Worm (Caenorhabditis elegans) whole organism, late embryonic: ENCODE data around the gene dyn-1.

Experiments used
- C38D4.7 ChIP-seq: fragments of 200-800 bp; sonication (Bioruptor generic); optimal IDR thresholded peaks from 2 replicates; lab custom pipeline; 2018; ENCODE audit warnings: mild to moderate bottlenecking, missing genetic modification characterization, moderate library complexity, missing compliant biosample characterization
- F13H6.1 ChIP-seq: sonication (generic microtip); optimal IDR thresholded peaks from 2 replicates; lab custom pipeline; 2016; ENCODE audit warnings: missing genetic modification characterization, missing compliant biosample characterization
- K02D7.2 ChIP-seq: sonication (generic microtip); optimal IDR thresholded peaks from 2 replicates; lab custom pipeline; 2017; ENCODE audit warnings: mild to moderate bottlenecking, missing genetic modification characterization, missing compliant biosample characterization
- ahr-1 ChIP-seq: sonication (generic microtip); optimal IDR thresholded peaks from 2 replicates; lab custom pipeline; 2016; ENCODE audit warnings: missing genetic modification characterization, missing compliant biosample characterization
- ama-1 ChIP-seq: fragments of 150-350 bp; optimal IDR thresholded peaks from 2 replicates; lab custom pipeline; 2014
- ceh-19 ChIP-seq: fragments of 200-800 bp; sonication (Bioruptor generic); optimal IDR thresholded peaks from 2 replicates; lab custom pipeline; 2018; ENCODE audit warnings: mild to moderate bottlenecking, missing genetic modification characterization, missing compliant biosample characterization
- ceh-22 ChIP-seq: sonication (generic microtip); optimal IDR thresholded peaks from 2 replicates; lab custom pipeline; 2017; ENCODE audit warnings: missing biosample characterization, missing genetic modification characterization
- ceh-30 ChIP-seq: fragments of 150-350 bp; optimal IDR thresholded peaks from 2 replicates; lab custom pipeline; 2014; ENCODE audit warnings: missing biosample characterization, missing genetic modification characterization
- ceh-31 ChIP-seq: sonication (generic microtip); optimal IDR thresholded peaks from 2 replicates; lab custom pipeline; 2016; ENCODE audit warnings: missing genetic modification characterization, missing compliant biosample characterization
- ceh-34 ChIP-seq: sonication (generic microtip); optimal IDR thresholded peaks from 2 replicates; lab custom pipeline; 2016; ENCODE audit warnings: mild to moderate bottlenecking, missing genetic modification characterization, missing compliant biosample characterization
- ceh-45 ChIP-seq: fragments of 200-800 bp; sonication (Bioruptor generic); IDR thresholded peaks from 2 replicates; pipeline ENCODE4 v1.3.6; 2022; ENCODE audit warnings: missing genetic modification reagents, missing genetic modification characterization, missing compliant biosample characterization
- ceh-48 ChIP-seq: sonication (generic microtip); optimal IDR thresholded peaks from 2 replicates; lab custom pipeline; 2016; ENCODE audit warnings: missing genetic modification characterization, inconsistent platforms, missing compliant biosample characterization
- dmd-4 ChIP-seq: sonication (generic microtip); optimal IDR thresholded peaks from 2 replicates; lab custom pipeline; 2016; ENCODE audit warnings: borderline replicate concordance, missing genetic modification characterization, missing compliant biosample characterization
- dve-1 ChIP-seq: sonication (generic microtip); optimal IDR thresholded peaks from 2 replicates; lab custom pipeline; 2017; ENCODE audit warnings: antibody characterized with exemption, mild to moderate bottlenecking, missing genetic modification characterization, missing compliant biosample characterization
- elt-4 ChIP-seq: sonication (generic microtip); optimal IDR thresholded peaks from 2 replicates; lab custom pipeline; 2016; ENCODE audit warnings: missing genetic modification characterization, missing compliant biosample characterization
- eyg-1 ChIP-seq: sonication (generic microtip); optimal IDR thresholded peaks from 2 replicates; lab custom pipeline; 2016; ENCODE audit warnings: missing genotype, missing genetic modification characterization, missing compliant biosample characterization
- fax-1 ChIP-seq: sonication (generic microtip); optimal IDR thresholded peaks from 2 replicates; lab custom pipeline; 2016; ENCODE audit warnings: missing genotype, missing genetic modification characterization, missing compliant biosample characterization
- fkh-6 ChIP-seq: sonication (generic microtip); optimal IDR thresholded peaks from 2 replicates; lab custom pipeline; 2016; ENCODE audit warnings: missing genetic modification characterization, missing compliant biosample characterization
- hlh-15 ChIP-seq: sonication (generic microtip); optimal IDR thresholded peaks from 2 replicates; lab custom pipeline; 2016; ENCODE audit warnings: missing genetic modification characterization, missing compliant biosample characterization
- hlh-30 ChIP-seq: sonication (generic microtip); optimal IDR thresholded peaks from 2 replicates; lab custom pipeline; 2017; ENCODE audit warnings: antibody characterized with exemption, missing genetic modification characterization, missing compliant biosample characterization; ENCODE audit not compliant: insufficient read depth
- hlh-6 ChIP-seq: sonication (generic microtip); optimal IDR thresholded peaks from 2 replicates; lab custom pipeline; 2016; ENCODE audit warnings: missing genotype, missing genetic modification characterization, missing compliant biosample characterization
- lin-11 ChIP-seq: fragments of 200-800 bp; sonication (Bioruptor generic); optimal IDR thresholded peaks from 2 replicates; lab custom pipeline; 2018; ENCODE audit warnings: mild to moderate bottlenecking, missing genetic modification characterization, missing compliant biosample characterization
- madf-2 ChIP-seq: sonication (generic microtip); optimal IDR thresholded peaks from 2 replicates; lab custom pipeline; 2017; ENCODE audit warnings: missing genetic modification characterization, missing compliant biosample characterization
- pag-3 ChIP-seq: sonication (generic microtip); optimal IDR thresholded peaks from 2 replicates; lab custom pipeline; 2016; ENCODE audit warnings: missing compliant biosample characterization, missing genetic modification characterization, borderline replicate concordance
- pha-2 ChIP-seq: sonication (generic microtip); optimal IDR thresholded peaks from 2 replicates; lab custom pipeline; 2017; ENCODE audit warnings: mild to moderate bottlenecking, missing genetic modification characterization, missing compliant biosample characterization
- pha-4 ChIP-seq: fragments of 150-350 bp; optimal IDR thresholded peaks from 2 replicates; lab custom pipeline; 2018; ENCODE audit warnings: missing biosample characterization, missing genetic modification reagents, missing genetic modification characterization
- pqm-1 ChIP-seq: sonication (generic microtip); optimal IDR thresholded peaks from 2 replicates; lab custom pipeline; 2016; ENCODE audit warnings: missing genetic modification characterization, missing compliant biosample characterization
- sox-4 ChIP-seq: sonication (generic microtip); optimal IDR thresholded peaks from 2 replicates; lab custom pipeline; 2017; ENCODE audit warnings: mild to moderate bottlenecking, missing genetic modification characterization, inconsistent platforms, missing compliant biosample characterization
- ttx-3 ChIP-seq: sonication (generic microtip); optimal IDR thresholded peaks from 2 replicates; lab custom pipeline; 2016; ENCODE audit warnings: missing genetic modification reagents, missing genetic modification characterization, missing compliant biosample characterization
- unc-3 ChIP-seq, 2 experiments: fragments of 200-800 bp in 1 of 2; sonication (Bioruptor generic) in 1 of 2; sonication (generic microtip) in 1 of 2; conservative IDR thresholded peaks in 1 of 2; optimal IDR thresholded peaks in 1 of 2; 2 replicates each; pipeline versions ENCODE4 v1.3.6 to Lab custom; 2016 to 2022; ENCODE audit warnings: missing compliant biosample characterization in 2 of 2, missing genetic modification characterization in 2 of 2, missing genetic modification reagents in 1 of 2
- unc-42 ChIP-seq: sonication (generic microtip); optimal IDR thresholded peaks from 2 replicates; lab custom pipeline; 2016; ENCODE audit warnings: missing genotype, missing genetic modification characterization, missing compliant biosample characterization
- unc-55 ChIP-seq: sonication (generic microtip); optimal IDR thresholded peaks from 2 replicates; lab custom pipeline; 2017; ENCODE audit warnings: missing biosample characterization, missing genetic modification reagents, missing genetic modification characterization
- ztf-16 ChIP-seq: sonication (generic microtip); optimal IDR thresholded peaks from 2 replicates; lab custom pipeline; 2017; ENCODE audit warnings: missing genetic modification characterization, missing compliant biosample characterization

Gene dyn-1

ce11 chrX:15545485-15545884 is 23.2 kb upstream of the dyn-1 start:
- TF ChIP-seq pqm-1 (tag; lab: Kevin White, UChicago), result no peak
- peak; percentile 88 for TF ChIP-seq ceh-34 (tag; lab: Kevin White, UChicago)
- TF ChIP-seq ceh-19 (GFP tag; lab: Kevin White, UChicago), result peak; percentile 75

ce11 chrX:15546943-15547342 is 21.7 kb upstream of the dyn-1 start:
- no peak for TF ChIP-seq ceh-22
- TF ChIP-seq unc-3 (GFP tag; conservative IDR thresholded peaks at IDR 0.05; lab: Robert Waterston, UW), result no peak
- no peak for TF ChIP-seq unc-3 (tag; optimal IDR thresholded peaks at IDR 0.05; lab: Kevin White, UChicago)
- TF ChIP-seq unc-55 (GFP tag; lab: Kevin White, UChicago), result no peak

- TF ChIP-seq ceh-31 (tag; lab: Kevin White, UChicago), result no peak
- TF ChIP-seq pha-4 (tag; lab: Kevin White, UChicago), result no peak
- TF ChIP-seq madf-2 (tag; lab: Kevin White, UChicago), result no peak
- peak; percentile 74 for TF ChIP-seq unc-42 (tag; lab: Kevin White, UChicago)
- no peak for TF ChIP-seq ceh-19 (GFP tag; lab: Kevin White, UChicago)
- no peak for TF ChIP-seq ztf-16
- TF ChIP-seq hlh-6 (tag; lab: Kevin White, UChicago), result no peak
- no peak for TF ChIP-seq ama-1
Measured at ce11 chrX:15547896-15548295, 20.8 kb upstream of the dyn-1 start.

- TF ChIP-seq unc-42 (tag; lab: Kevin White, UChicago) (peak; percentile 72), C38D4.7 (GFP tag; lab: Kevin White, UChicago) (no peak), dve-1 (tag; lab: Kevin White, UChicago) (no peak)
Measured at ce11 chrX:15550769-15551168, 17.9 kb upstream of the dyn-1 start.

ce11 chrX:15552024-15552769 is 16.5 kb upstream of the dyn-1 start:
- TF ChIP-seq unc-42 (tag; lab: Kevin White, UChicago), result peak; percentile 83
- no peak for TF ChIP-seq elt-4 (tag; lab: Kevin White, UChicago)
- no peak for TF ChIP-seq ttx-3 (tag; lab: Kevin White, UChicago)

ce11 chrX:15554910-15555309 is 13.8 kb upstream of the dyn-1 start:
- no peak for TF ChIP-seq pag-3
- TF ChIP-seq fax-1, result no peak
- no peak for TF ChIP-seq dmd-4 (tag; lab: Kevin White, UChicago)
- no peak for TF ChIP-seq ceh-30 (tag; lab: Kevin White, UChicago)
- TF ChIP-seq hlh-15 (tag; lab: Kevin White, UChicago), result no peak
- TF ChIP-seq hlh-30 (tag; lab: Kevin White, UChicago), result no peak
- no peak for TF ChIP-seq ama-1
- no peak for TF ChIP-seq ceh-48 (tag; lab: Kevin White, UChicago)
- TF ChIP-seq ceh-31 (tag; lab: Kevin White, UChicago), result no peak
- TF ChIP-seq ahr-1, result no peak
- TF ChIP-seq sox-4 (tag; lab: Kevin White, UChicago), result no peak
- no peak for TF ChIP-seq pha-2 (tag; lab: Kevin White, UChicago)
- no peak for TF ChIP-seq fkh-6 (tag; lab: Kevin White, UChicago)
- no peak for TF ChIP-seq F13H6.1 (tag; lab: Kevin White, UChicago)

ce11 chrX:15555529-15555928 is 13.2 kb upstream of the dyn-1 start:
- TF ChIP-seq hlh-6 (tag; lab: Kevin White, UChicago) (no peak), sox-4 (tag; lab: Kevin White, UChicago) (no peak), eyg-1 (no peak), ceh-34 (tag; lab: Kevin White, UChicago) (no peak), ahr-1 (no peak), dmd-4 (tag; lab: Kevin White, UChicago) (no peak), ceh-45 (GFP tag; lab: Robert Waterston, UW) (no peak), lin-11 (tag; lab: Kevin White, UChicago) (no peak), ztf-16 (no peak), ama-1 (no peak), K02D7.2 (tag; lab: Kevin White, UChicago) (no peak), C38D4.7 (GFP tag; lab: Kevin White, UChicago) (no peak)
